Worm (Caenorhabditis elegans) whole organism, L3 larva: ENCODE measurements around the gene ttr-49.

Source experiments
- R02D3.7 ChIP-seq: fragments of 150-350 bp; optimal IDR thresholded peaks from 2 replicates; lab custom pipeline; 2014; ENCODE audit warnings: missing biosample characterization, missing genetic modification characterization
- ZK546.5 ChIP-seq: sonication (generic microtip); optimal IDR thresholded peaks from 2 replicates; lab custom pipeline; 2017; ENCODE audit warnings: missing biosample characterization, missing genetic modification characterization
- aly-2 ChIP-seq: fragments of 150-350 bp; optimal IDR thresholded peaks from 2 replicates; lab custom pipeline; 2014; ENCODE audit warnings: missing biosample characterization, missing genetic modification characterization
- ama-1 ChIP-seq: fragments of 150-350 bp; optimal IDR thresholded peaks from 2 replicates; lab custom pipeline; 2018
- ceh-16 ChIP-seq: sonication (generic microtip); optimal IDR thresholded peaks from 2 replicates; lab custom pipeline; 2017; ENCODE audit warnings: missing biosample characterization, missing genetic modification characterization
- ceh-28 ChIP-seq: fragments of 150-350 bp; optimal IDR thresholded peaks from 2 replicates; lab custom pipeline; 2014; ENCODE audit warnings: missing biosample characterization, missing genetic modification reagents, missing genetic modification characterization
- ceh-82 ChIP-seq: fragments of 150-350 bp; optimal IDR thresholded peaks from 2 replicates; lab custom pipeline; 2014; ENCODE audit warnings: missing biosample characterization, missing genetic modification characterization
- ceh-9 ChIP-seq: sonication (generic microtip); optimal IDR thresholded peaks from 2 replicates; lab custom pipeline; 2018; ENCODE audit warnings: missing biosample characterization, missing genetic modification characterization
- daf-12 ChIP-seq: fragments of 150-350 bp; optimal IDR thresholded peaks from 2 replicates; lab custom pipeline; 2014; ENCODE audit warnings: missing biosample characterization, missing genetic modification reagents, missing genetic modification characterization
- egl-27 ChIP-seq: sonication (generic microtip); optimal IDR thresholded peaks from 4 replicates; lab custom pipeline; 2017; ENCODE audit warnings: missing biosample characterization, missing genetic modification reagents, missing genetic modification characterization
- egl-5 ChIP-seq: fragments of 150-350 bp; optimal IDR thresholded peaks from 2 replicates; lab custom pipeline; 2017; ENCODE audit warnings: missing biosample characterization, missing genetic modification reagents, missing genetic modification characterization, inconsistent platforms
- elt-1 ChIP-seq: fragments of 150-350 bp; optimal IDR thresholded peaks from 2 replicates; lab custom pipeline; 2014; ENCODE audit warnings: missing biosample characterization, missing genetic modification characterization
- elt-2 ChIP-seq: sonication (generic microtip); optimal IDR thresholded peaks from 2 replicates; lab custom pipeline; 2016; ENCODE audit warnings: missing genetic modification reagents, mild to moderate bottlenecking, missing genetic modification characterization, missing compliant biosample characterization
- elt-3 ChIP-seq, 3 experiments: fragments of 150-350 bp in 1 of 3; sonication (generic microtip) in 2 of 3; optimal IDR thresholded peaks; 2 replicates in 2 of 3; 4 replicates in 1 of 3; lab custom pipeline; 2014 to 2017; ENCODE audit warnings: missing biosample characterization in 3 of 3, missing genetic modification characterization in 3 of 3
- eor-1 ChIP-seq, 2 experiments: fragments of 150-350 bp; optimal IDR thresholded peaks; 2 replicates each; lab custom pipeline; 2014 to 2018; ENCODE audit warnings: missing biosample characterization in 2 of 2, missing genetic modification characterization in 2 of 2
- fkh-10 ChIP-seq: sonication (generic microtip); optimal IDR thresholded peaks from 2 replicates; lab custom pipeline; 2017; ENCODE audit warnings: missing biosample characterization, missing genetic modification reagents, missing genetic modification characterization
- fkh-2 ChIP-seq: fragments of 150-350 bp; optimal IDR thresholded peaks from 2 replicates; lab custom pipeline; 2014; ENCODE audit warnings: missing biosample characterization, missing genetic modification reagents, missing genetic modification characterization
- fos-1 ChIP-seq: fragments of 150-350 bp; optimal IDR thresholded peaks from 2 replicates; lab custom pipeline; 2014; ENCODE audit warnings: missing biosample characterization, missing genetic modification characterization
- hmg-11 ChIP-seq: sonication (generic microtip); optimal IDR thresholded peaks from 2 replicates; lab custom pipeline; 2016; ENCODE audit warnings: missing genetic modification characterization, missing compliant biosample characterization
- jun-1 ChIP-seq: fragments of 150-350 bp; optimal IDR thresholded peaks from 2 replicates; lab custom pipeline; 2014; ENCODE audit warnings: missing biosample characterization, missing genetic modification reagents, missing genetic modification characterization
- lin-15B ChIP-seq: fragments of 150-350 bp; optimal IDR thresholded peaks from 2 replicates; lab custom pipeline; 2014; ENCODE audit warnings: missing biosample characterization, missing genetic modification characterization
- lin-39 ChIP-seq: fragments of 150-350 bp; optimal IDR thresholded peaks from 2 replicates; lab custom pipeline; 2018; ENCODE audit warnings: missing biosample characterization, missing genetic modification reagents, missing genetic modification characterization
- lsy-12 ChIP-seq: sonication (generic microtip); optimal IDR thresholded peaks from 2 replicates; lab custom pipeline; 2016; ENCODE audit warnings: mild to moderate bottlenecking, missing genetic modification characterization, missing compliant biosample characterization
- mdl-1 ChIP-seq: fragments of 150-350 bp; optimal IDR thresholded peaks from 2 replicates; lab custom pipeline; 2014; ENCODE audit warnings: missing biosample characterization, missing genetic modification characterization
- mml-1 ChIP-seq: fragments of 150-350 bp; sonication (generic microtip); optimal IDR thresholded peaks from 3 replicates; lab custom pipeline; 2014; ENCODE audit warnings: missing biosample characterization, missing genetic modification characterization
- nfya-1 ChIP-seq: sonication (generic microtip); optimal IDR thresholded peaks from 2 replicates; lab custom pipeline; 2017; ENCODE audit warnings: missing genetic modification characterization, mild to moderate bottlenecking, missing compliant biosample characterization, antibody characterized with exemption, moderate library complexity; ENCODE audit not compliant: insufficient read depth
- nhr-11 ChIP-seq: fragments of 150-350 bp; optimal IDR thresholded peaks from 2 replicates; lab custom pipeline; 2014; ENCODE audit warnings: missing biosample characterization, missing genetic modification characterization
- nhr-12 ChIP-seq: fragments of 150-350 bp; optimal IDR thresholded peaks from 2 replicates; lab custom pipeline; 2014; ENCODE audit warnings: missing biosample characterization, missing genetic modification characterization
- nhr-23 ChIP-seq: fragments of 150-350 bp; optimal IDR thresholded peaks from 2 replicates; lab custom pipeline; 2014; ENCODE audit warnings: missing biosample characterization, missing genetic modification reagents, missing genetic modification characterization
- nhr-237 ChIP-seq: fragments of 150-350 bp; optimal IDR thresholded peaks from 2 replicates; lab custom pipeline; 2014; ENCODE audit warnings: missing biosample characterization, missing genetic modification characterization
- nhr-25 ChIP-seq: sonication (generic microtip); optimal IDR thresholded peaks from 2 replicates; lab custom pipeline; 2017; ENCODE audit warnings: missing biosample characterization, missing genetic modification characterization
- nhr-28 ChIP-seq: fragments of 150-350 bp; optimal IDR thresholded peaks from 2 replicates; lab custom pipeline; 2014; ENCODE audit warnings: missing biosample characterization, missing genetic modification characterization
- nhr-43 ChIP-seq: sonication (generic microtip); optimal IDR thresholded peaks from 2 replicates; lab custom pipeline; 2016; ENCODE audit warnings: mild to moderate bottlenecking, missing genetic modification characterization, missing compliant biosample characterization; ENCODE audit not compliant: poor library complexity, severe bottlenecking
- nhr-67 ChIP-seq: fragments of 150-350 bp; optimal IDR thresholded peaks from 2 replicates; lab custom pipeline; 2014; ENCODE audit warnings: missing biosample characterization, missing genetic modification characterization
- nhr-76 ChIP-seq: fragments of 150-350 bp; sonication (generic microtip); optimal IDR thresholded peaks from 5 replicates; lab custom pipeline; 2014; ENCODE audit warnings: missing biosample characterization, missing genetic modification characterization
- nhr-77 ChIP-seq: fragments of 150-350 bp; optimal IDR thresholded peaks from 2 replicates; lab custom pipeline; 2014; ENCODE audit warnings: missing biosample characterization, missing genetic modification characterization
- pha-4 ChIP-seq: fragments of 150-350 bp; optimal IDR thresholded peaks from 2 replicates; lab custom pipeline; 2014; ENCODE audit warnings: missing biosample characterization, missing genetic modification reagents, missing genetic modification characterization
- pqm-1 ChIP-seq: fragments of 150-350 bp; optimal IDR thresholded peaks from 2 replicates; lab custom pipeline; 2017; ENCODE audit warnings: missing biosample characterization, missing genetic modification characterization, inconsistent platforms
- sea-2 ChIP-seq: fragments of 150-350 bp; sonication (generic microtip); optimal IDR thresholded peaks from 4 replicates; lab custom pipeline; 2014; ENCODE audit warnings: missing biosample characterization, missing genetic modification reagents, missing genetic modification characterization
- skn-1 ChIP-seq: fragments of 150-350 bp; optimal IDR thresholded peaks from 2 replicates; lab custom pipeline; 2014; ENCODE audit warnings: missing biosample characterization, missing genetic modification characterization
- snpc-4 ChIP-seq: fragments of 150-350 bp; optimal IDR thresholded peaks from 2 replicates; lab custom pipeline; 2014; ENCODE audit warnings: missing biosample characterization, missing genetic modification characterization
- tbx-2 ChIP-seq: sonication (generic microtip); optimal IDR thresholded peaks from 2 replicates; lab custom pipeline; 2016; ENCODE audit warnings: mild to moderate bottlenecking, missing genetic modification characterization, missing compliant biosample characterization
- unc-39 ChIP-seq: sonication (generic microtip); optimal IDR thresholded peaks from 4 replicates; lab custom pipeline; 2017; ENCODE audit warnings: missing biosample characterization, missing genetic modification characterization
- unc-62 ChIP-seq: fragments of 150-350 bp; sonication (generic microtip); optimal IDR thresholded peaks from 4 replicates; lab custom pipeline; 2014; ENCODE audit warnings: missing biosample characterization, missing genetic modification reagents, missing genetic modification characterization
- zag-1 ChIP-seq: fragments of 150-350 bp; optimal IDR thresholded peaks from 2 replicates; lab custom pipeline; 2014; ENCODE audit warnings: missing biosample characterization, missing genetic modification characterization
- ztf-11 ChIP-seq: fragments of 150-350 bp; optimal IDR thresholded peaks from 2 replicates; lab custom pipeline; 2014; ENCODE audit warnings: missing biosample characterization, missing genetic modification characterization
- ztf-4 ChIP-seq: fragments of 150-350 bp; optimal IDR thresholded peaks from 2 replicates; lab custom pipeline; 2014; ENCODE audit warnings: missing biosample characterization, missing genetic modification characterization

Gene ttr-49

DNA sequence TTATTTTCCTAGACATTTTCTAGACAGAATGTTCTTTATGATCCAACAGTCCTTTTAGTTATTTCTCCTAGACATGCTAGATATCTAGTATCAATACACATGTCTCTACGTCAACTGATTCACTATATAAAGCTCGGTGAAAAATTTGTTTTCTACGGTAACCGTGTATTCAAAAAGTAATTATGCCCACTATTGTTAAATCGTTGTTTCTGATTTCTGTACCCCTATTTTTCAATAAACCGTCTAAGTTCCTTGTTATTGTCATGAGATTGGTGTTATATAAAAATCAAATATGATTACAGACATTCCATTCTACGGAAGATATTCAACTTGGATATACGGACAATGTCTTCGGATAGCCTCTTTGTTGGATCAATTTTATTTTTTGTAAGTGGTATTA lies 3.4 kb downstream of the ttr-49 start, which contains the start of gene srx-46:
Gene srx-46, plus strand, starts transcription at position 301 of the 400 bp plus-strand sequence.
- TF ChIP-seq unc-39 (tag; lab: Kevin White, UChicago), result no peak
- TF ChIP-seq jun-1 (tag; lab: Kevin White, UChicago), result no peak
- TF ChIP-seq elt-1, result no peak
- TF ChIP-seq nhr-76, result no peak
- TF ChIP-seq egl-5, result no peak
- no peak for TF ChIP-seq eor-1 (tag; optimal IDR thresholded peaks at IDR 0.05; lab: Kevin White, UChicago)

ce11 chrV:9349687-9350086 lies 6.6 kb downstream of the ttr-49 start, which contains the start of gene srx-47:
TSS of gene srx-47 (plus strand) at chrV:9349987.
- TF ChIP-seq egl-5, result no peak
- no peak for TF ChIP-seq nhr-77 (tag; lab: Kevin White, UChicago)
- TF ChIP-seq unc-62 (GFP tag; lab: Kevin White, UChicago), result no peak
- no peak for TF ChIP-seq fkh-10 (GFP tag; lab: Kevin White, UChicago)
- TF ChIP-seq eor-1 (tag; optimal IDR thresholded peaks at IDR 0.05; lab: Kevin White, UChicago), result no peak
- TF ChIP-seq pqm-1 (tag; lab: Kevin White, UChicago), result no peak
- TF ChIP-seq tbx-2 (tag; lab: Kevin White, UChicago), result no peak
- no peak for TF ChIP-seq egl-27 (tag; lab: Kevin White, UChicago)
- TF ChIP-seq jun-1 (tag; lab: Kevin White, UChicago), result no peak
- no peak for TF ChIP-seq daf-12 (tag; lab: Kevin White, UChicago)
- TF ChIP-seq nhr-43, result no peak
- no peak for TF ChIP-seq nhr-237
- no peak for TF ChIP-seq fos-1 (tag; lab: Kevin White, UChicago)
- TF ChIP-seq lin-39 (tag; lab: Kevin White, UChicago), result no peak
- TF ChIP-seq, all 47 proteins: peak for 0

DNA sequence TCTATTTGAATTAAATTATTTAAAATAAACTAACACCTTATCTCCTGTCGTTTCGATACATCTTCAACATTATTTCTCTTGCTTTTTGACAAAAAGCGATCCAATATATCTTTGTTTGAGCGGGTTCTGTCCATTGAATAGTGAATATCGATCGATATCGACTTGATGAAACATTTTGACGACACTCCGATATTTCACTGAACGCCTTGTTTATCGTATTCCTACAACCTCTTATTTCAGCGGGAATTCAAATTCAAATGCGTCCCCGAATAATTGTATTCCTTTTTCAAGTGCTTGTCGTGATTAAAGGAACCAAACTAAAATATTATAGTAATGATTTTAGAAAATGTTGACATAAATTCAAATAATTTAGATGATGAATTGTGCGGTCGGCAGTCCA lies 9.5 kb downstream of the ttr-49 start, which contains the start of the genes K07B1.7 and try-5:
Gene K07B1.7, minus strand, starts transcription at position 159 of the 400 bp plus-strand sequence.
Gene try-5, plus strand, starts transcription at position 241 of the 400 bp plus-strand sequence.
- TF ChIP-seq nhr-11 (tag; lab: Kevin White, UChicago), result no peak
- TF ChIP-seq jun-1 (tag; lab: Kevin White, UChicago), result no peak
- no peak for TF ChIP-seq nhr-77 (tag; lab: Kevin White, UChicago)
- TF ChIP-seq fos-1 (tag; lab: Kevin White, UChicago), result no peak
- TF ChIP-seq ztf-11 (tag; lab: Kevin White, UChicago), result no peak
- no peak for TF ChIP-seq nhr-12 (tag; lab: Kevin White, UChicago)
- no peak for TF ChIP-seq hmg-11 (tag; lab: Kevin White, UChicago)
- no peak for TF ChIP-seq mml-1 (tag; lab: Kevin White, UChicago)
- no peak for TF ChIP-seq egl-27 (tag; lab: Kevin White, UChicago)
- peak; percentile 12 for TF ChIP-seq lin-39 (tag; lab: Kevin White, UChicago)
- no peak for TF ChIP-seq nhr-43
- TF ChIP-seq tbx-2 (tag; lab: Kevin White, UChicago), result no peak
- TF ChIP-seq mdl-1 (tag; lab: Kevin White, UChicago), result no peak
- no peak for TF ChIP-seq pqm-1 (tag; lab: Kevin White, UChicago)
- no peak for TF ChIP-seq elt-1
- no peak for TF ChIP-seq nhr-28
- no peak for TF ChIP-seq nhr-76
- peak; percentile 82 for TF ChIP-seq nfya-1 (tag; lab: Kevin White, UChicago)
- TF ChIP-seq zag-1, result no peak
- no peak for TF ChIP-seq lsy-12 (tag; lab: Kevin White, UChicago)
- TF ChIP-seq nhr-23 (tag; lab: Kevin White, UChicago), result no peak
- peak; percentile 64 for TF ChIP-seq lin-15B
- no peak for TF ChIP-seq daf-12 (tag; lab: Kevin White, UChicago)
- no peak for TF ChIP-seq ztf-4
- no peak for TF ChIP-seq aly-2 (tag; lab: Kevin White, UChicago)
- TF ChIP-seq elt-2 (tag; lab: Kevin White, UChicago), result no peak
- TF ChIP-seq nhr-237, result no peak
- TF ChIP-seq ama-1 (lab: Kevin White, UChicago), result no peak
- no peak for TF ChIP-seq eor-1 (tag; optimal IDR thresholded peaks at IDR 0.05; lab: Kevin White, UChicago)
- no peak for TF ChIP-seq ceh-16 (tag; lab: Kevin White, UChicago)
- TF ChIP-seq fkh-10 (GFP tag; lab: Kevin White, UChicago), result no peak
- no peak for TF ChIP-seq elt-3 (tag; optimal IDR thresholded peaks at IDR 0.05; lab: Kevin White, UChicago)
- TF ChIP-seq unc-62 (GFP tag; lab: Kevin White, UChicago), result no peak
- peak; percentile 54 for TF ChIP-seq egl-5
- no peak for TF ChIP-seq sea-2
- TF ChIP-seq ZK546.5 (tag; lab: Kevin White, UChicago), result no peak
- TF ChIP-seq pha-4 (tag; lab: Kevin White, UChicago), result peak; percentile 85
- TF ChIP-seq unc-39 (tag; lab: Kevin White, UChicago), result no peak
- TF ChIP-seq ceh-28 (tag; lab: Kevin White, UChicago), result peak; percentile 94
- TF ChIP-seq ceh-9 (tag; lab: Kevin White, UChicago), result no peak
- peak; percentile 96 for TF ChIP-seq R02D3.7 (tag; lab: Kevin White, UChicago)
- no peak for TF ChIP-seq fkh-2 (tag; lab: Kevin White, UChicago)
- no peak for TF ChIP-seq snpc-4 (tag; lab: Kevin White, UChicago)
- TF ChIP-seq nhr-67 (tag; lab: Kevin White, UChicago), result no peak
- no peak for TF ChIP-seq ceh-82 (tag; lab: Kevin White, UChicago)
- peak; percentile 62 for TF ChIP-seq nhr-25 (tag; lab: Kevin White, UChicago)
- peak; percentile 61 for TF ChIP-seq skn-1 (tag; lab: Kevin White, UChicago)
- TF ChIP-seq, all 47 proteins: peak for 9
